Worm (Caenorhabditis elegans) whole organism, L2 larva: ENCODE data around the gene Y53C12A.3.
A peak's percentile ranks its signal among the peaks of the same experiment; 100 is the strongest.

Experiments
- C34F6.9 ChIP-seq: fragments of 150-350 bp; optimal IDR thresholded peaks from 2 replicates; lab custom pipeline; 2014; ENCODE audit warnings: missing biosample characterization, missing genetic modification characterization
- R02D3.7 ChIP-seq: fragments of 150-350 bp; optimal IDR thresholded peaks from 2 replicates; lab custom pipeline; 2014; ENCODE audit warnings: missing biosample characterization, missing genetic modification characterization
- Y55F3AM.14 ChIP-seq: fragments of 200-800 bp; sonication (Bioruptor generic); optimal IDR thresholded peaks from 2 replicates; lab custom pipeline; 2018; ENCODE audit warnings: mild to moderate bottlenecking, missing genetic modification characterization, missing compliant biosample characterization
- ZK546.5 ChIP-seq: sonication (generic microtip); optimal IDR thresholded peaks from 2 replicates; lab custom pipeline; 2017; ENCODE audit warnings: missing biosample characterization, missing genetic modification characterization
- alr-1 ChIP-seq: fragments of 150-350 bp; optimal IDR thresholded peaks from 2 replicates; lab custom pipeline; 2014; ENCODE audit warnings: missing biosample characterization, missing genetic modification characterization
- aly-2 ChIP-seq: fragments of 150-350 bp; optimal IDR thresholded peaks from 2 replicates; lab custom pipeline; 2014; ENCODE audit warnings: missing biosample characterization, missing genetic modification characterization
- ama-1 ChIP-seq: fragments of 150-350 bp; optimal IDR thresholded peaks from 2 replicates; lab custom pipeline; 2018; ENCODE audit warnings: inconsistent platforms
- blmp-1 ChIP-seq: sonication (generic microtip); optimal IDR thresholded peaks from 2 replicates; lab custom pipeline; 2017; ENCODE audit warnings: missing genetic modification characterization, mild to moderate bottlenecking, missing compliant biosample characterization, antibody characterized with exemption, moderate library complexity; ENCODE audit not compliant: insufficient read depth
- ceh-16 ChIP-seq: fragments of 150-350 bp; optimal IDR thresholded peaks from 2 replicates; lab custom pipeline; 2014; ENCODE audit warnings: missing biosample characterization, missing genetic modification characterization
- ceh-82 ChIP-seq: fragments of 150-350 bp; optimal IDR thresholded peaks from 2 replicates; lab custom pipeline; 2014; ENCODE audit warnings: missing biosample characterization, missing genetic modification characterization
- crh-2 ChIP-seq: sonication (generic microtip); optimal IDR thresholded peaks from 2 replicates; lab custom pipeline; 2017; ENCODE audit warnings: missing biosample characterization, missing genetic modification characterization
- egl-27 ChIP-seq: sonication (generic microtip); optimal IDR thresholded peaks from 3 replicates; lab custom pipeline; 2017; ENCODE audit warnings: missing biosample characterization, missing genetic modification reagents, missing genetic modification characterization
- elt-1 ChIP-seq: fragments of 150-350 bp; optimal IDR thresholded peaks from 2 replicates; lab custom pipeline; 2014; ENCODE audit warnings: missing biosample characterization, missing genetic modification characterization
- elt-3 ChIP-seq: sonication (generic microtip); optimal IDR thresholded peaks from 2 replicates; lab custom pipeline; 2017; ENCODE audit warnings: missing biosample characterization, missing genetic modification characterization
- gmeb-1 ChIP-seq: fragments of 150-350 bp; optimal IDR thresholded peaks from 2 replicates; lab custom pipeline; 2014; ENCODE audit warnings: missing biosample characterization, missing genetic modification characterization
- lin-11 ChIP-seq: fragments of 150-350 bp; sonication (generic microtip); optimal IDR thresholded peaks from 2 replicates; lab custom pipeline; 2014; ENCODE audit warnings: missing biosample characterization, missing genetic modification characterization, inconsistent platforms, mixed read lengths
- lin-13 ChIP-seq: fragments of 150-350 bp; optimal IDR thresholded peaks from 2 replicates; lab custom pipeline; 2014; ENCODE audit warnings: missing biosample characterization, missing genetic modification reagents, missing genetic modification characterization
- lin-39 ChIP-seq: fragments of 150-350 bp; optimal IDR thresholded peaks from 2 replicates; lab custom pipeline; 2014; ENCODE audit warnings: missing biosample characterization, missing genetic modification reagents, missing genetic modification characterization
- lsy-2 ChIP-seq, 2 experiments: fragments of 150-350 bp in 1 of 2; sonication (generic microtip) in 1 of 2; optimal IDR thresholded peaks; 2 replicates each; lab custom pipeline; 2014 to 2017; ENCODE audit warnings: missing biosample characterization in 2 of 2, missing genetic modification characterization in 2 of 2
- mab-5 ChIP-seq: fragments of 150-350 bp; optimal IDR thresholded peaks from 2 replicates; lab custom pipeline; 2014; ENCODE audit warnings: missing biosample characterization, missing genetic modification characterization
- mbf-1 ChIP-seq: sonication (generic microtip); optimal IDR thresholded peaks from 2 replicates; lab custom pipeline; 2017; ENCODE audit warnings: missing biosample characterization, missing genetic modification characterization
- mdl-1 ChIP-seq, 2 experiments: fragments of 150-350 bp in 1 of 2; sonication (generic microtip) in 1 of 2; optimal IDR thresholded peaks; 2 replicates each; lab custom pipeline; 2017; ENCODE audit warnings: missing biosample characterization in 2 of 2, missing genetic modification characterization in 2 of 2
- nhr-10 ChIP-seq: sonication (generic microtip); optimal IDR thresholded peaks from 2 replicates; lab custom pipeline; 2017; ENCODE audit warnings: missing biosample characterization, missing genetic modification characterization
- nhr-12 ChIP-seq: fragments of 150-350 bp; optimal IDR thresholded peaks from 2 replicates; lab custom pipeline; 2014; ENCODE audit warnings: missing biosample characterization, missing genetic modification characterization
- nhr-129 ChIP-seq: fragments of 150-350 bp; optimal IDR thresholded peaks from 2 replicates; lab custom pipeline; 2014; ENCODE audit warnings: missing biosample characterization, missing genetic modification characterization
- nhr-21 ChIP-seq: fragments of 150-350 bp; optimal IDR thresholded peaks from 2 replicates; lab custom pipeline; 2014; ENCODE audit warnings: missing biosample characterization, missing genetic modification characterization
- nhr-23 ChIP-seq: fragments of 150-350 bp; optimal IDR thresholded peaks from 2 replicates; lab custom pipeline; 2014; ENCODE audit warnings: missing biosample characterization, missing genetic modification reagents, missing genetic modification characterization
- nhr-6 ChIP-seq: fragments of 150-350 bp; optimal IDR thresholded peaks from 2 replicates; lab custom pipeline; 2014; ENCODE audit warnings: missing biosample characterization, missing genetic modification characterization
- nhr-77 ChIP-seq: fragments of 150-350 bp; optimal IDR thresholded peaks from 2 replicates; lab custom pipeline; 2014; ENCODE audit warnings: missing biosample characterization, missing genetic modification characterization
- sem-4 ChIP-seq: fragments of 150-350 bp; optimal IDR thresholded peaks from 2 replicates; lab custom pipeline; 2014; ENCODE audit warnings: missing biosample characterization, missing genetic modification reagents, missing genetic modification characterization
- skn-1 ChIP-seq: sonication (generic microtip); optimal IDR thresholded peaks from 2 replicates; lab custom pipeline; 2017; ENCODE audit warnings: missing biosample characterization, missing genetic modification characterization
- sma-3 ChIP-seq: sonication (generic microtip); optimal IDR thresholded peaks from 2 replicates; lab custom pipeline; 2016; ENCODE audit warnings: missing genetic modification reagents, missing genetic modification characterization, missing compliant biosample characterization
- sma-9 ChIP-seq, 2 experiments: fragments of 150-350 bp in 1 of 2; sonication (generic microtip) in 1 of 2; optimal IDR thresholded peaks; 2 replicates each; lab custom pipeline; 2014 to 2016; ENCODE audit warnings: missing genetic modification characterization in 2 of 2, mild to moderate bottlenecking in 1 of 2, missing biosample characterization in 1 of 2, missing compliant biosample characterization in 1 of 2, missing genetic modification reagents in 1 of 2, moderate library complexity in 1 of 2
- snpc-4 ChIP-seq: fragments of 150-350 bp; optimal IDR thresholded peaks from 2 replicates; lab custom pipeline; 2014; ENCODE audit warnings: missing biosample characterization, missing genetic modification characterization
- unc-55 ChIP-seq: fragments of 150-350 bp; sonication (generic microtip); optimal IDR thresholded peaks from 3 replicates; lab custom pipeline; 2014; ENCODE audit warnings: missing biosample characterization, missing genetic modification reagents, missing genetic modification characterization
- unc-62 ChIP-seq: fragments of 150-350 bp; optimal IDR thresholded peaks from 2 replicates; lab custom pipeline; 2014; ENCODE audit warnings: missing biosample characterization, missing genetic modification reagents, missing genetic modification characterization
- zag-1 ChIP-seq: fragments of 150-350 bp; optimal IDR thresholded peaks from 2 replicates; lab custom pipeline; 2014; ENCODE audit warnings: missing biosample characterization, missing genetic modification characterization
- ztf-1 ChIP-seq: fragments of 200-800 bp; sonication (Bioruptor generic); conservative IDR thresholded peaks from 2 replicates; pipeline ENCODE4 v1.3.6; 2022; ENCODE audit warnings: missing genetic modification characterization, missing compliant biosample characterization
- ztf-4 ChIP-seq: fragments of 150-350 bp; optimal IDR thresholded peaks from 2 replicates; lab custom pipeline; 2014; ENCODE audit warnings: missing biosample characterization, missing genetic modification characterization

Gene Y53C12A.3

ce11 chrII:9703601-9704000 lies 2.4 kb downstream of the Y53C12A.3 start, which contains the start of gene mop-25.2:
TSS of gene mop-25.2 (minus strand) at chrII:9703701.
- TF ChIP-seq lsy-2 (tag; optimal IDR thresholded peaks at IDR 0.05; lab: Kevin White, UChicago) (no peak), blmp-1 (tag; lab: Kevin White, UChicago) (no peak), nhr-6 (no peak), lin-13 (GFP tag; lab: Kevin White, UChicago) (no peak), R02D3.7 (no peak), unc-62 (GFP tag; lab: Kevin White, UChicago) (no peak), unc-55 (GFP tag; lab: Kevin White, UChicago) (no peak), gmeb-1 (no peak), ztf-4 (no peak), nhr-10 (tag; lab: Kevin White, UChicago) (no peak), sma-3 (GFP tag; lab: Kevin White, UChicago) (no peak), C34F6.9 (tag; lab: Kevin White, UChicago) (no peak), mab-5 (tag; lab: Kevin White, UChicago) (no peak)

ce11 chrII:9700363-9700762 lies 5.7 kb downstream of the Y53C12A.3 start, which contains the start of the genes Y53C12A.8 and Y53C12A.7:
TSS of gene Y53C12A.8 (minus strand) at chrII:9700463.
TSS of gene Y53C12A.7 (plus strand) at chrII:9700543.
- TF ChIP-seq nhr-6: no peak
- no peak for TF ChIP-seq snpc-4 (tag; lab: Kevin White, UChicago)
- no peak for TF ChIP-seq nhr-12
- no peak for TF ChIP-seq mab-5 (tag; lab: Kevin White, UChicago)
- no peak for TF ChIP-seq elt-1 (tag; lab: Kevin White, UChicago)
- TF ChIP-seq ztf-1 (GFP tag; lab: Robert Waterston, UW): no peak
- no peak for TF ChIP-seq unc-62 (GFP tag; lab: Kevin White, UChicago)
- no peak for TF ChIP-seq ama-1
- TF ChIP-seq lin-11 (tag; lab: Kevin White, UChicago): no peak
- TF ChIP-seq Y55F3AM.14: no peak
- TF ChIP-seq egl-27 (tag; lab: Kevin White, UChicago): no peak
- TF ChIP-seq nhr-23: no peak
- TF ChIP-seq nhr-129 (tag; lab: Kevin White, UChicago): no peak
- TF ChIP-seq, all 48 proteins: peak for 0

ce11 chrII:9695942-9696341 lies 10.1 kb downstream of the Y53C12A.3 start:
- TF ChIP-seq zag-1 (tag; lab: Kevin White, UChicago) (peak; percentile 7), ceh-16 (no peak), lsy-2 (tag; optimal IDR thresholded peaks at IDR 0.05; lab: Kevin White, UChicago) (peak in 1 of 2 experiments; percentile 30), ZK546.5 (no peak), nhr-77 (tag; lab: Kevin White, UChicago) (no peak), sma-9 (GFP tag; optimal IDR thresholded peaks at IDR 0.05; lab: Kevin White, UChicago) (peak; percentile 15), sma-9 (tag; optimal IDR thresholded peaks at IDR 0.05; lab: Kevin White, UChicago) (no peak)

- TF ChIP-seq crh-2 (tag; lab: Kevin White, UChicago) (no peak), skn-1 (tag; lab: Kevin White, UChicago) (no peak), sma-9 (GFP tag; optimal IDR thresholded peaks at IDR 0.05; lab: Kevin White, UChicago) (no peak), sma-9 (tag; optimal IDR thresholded peaks at IDR 0.05; lab: Kevin White, UChicago) (no peak)
Measured at ce11 chrII:9691839-9692238, 14.2 kb downstream of the Y53C12A.3 start, which contains the start of gene nlp-11. TSS of gene nlp-11 (minus strand) at chrII:9691939.

- TF ChIP-seq mbf-1 (tag; lab: Kevin White, UChicago): no peak
- TF ChIP-seq nhr-6: no peak
- TF ChIP-seq ceh-82: no peak
- no peak for TF ChIP-seq nhr-12
- TF ChIP-seq Y55F3AM.14: no peak
- no peak for TF ChIP-seq ceh-16
- no peak for TF ChIP-seq alr-1
- no peak for TF ChIP-seq lin-39
- no peak for TF ChIP-seq nhr-21 (tag; lab: Kevin White, UChicago)
- TF ChIP-seq lsy-2 (tag; optimal IDR thresholded peaks at IDR 0.05; lab: Kevin White, UChicago): peak in 1 of 2 experiments; percentile 10
- no peak for TF ChIP-seq mdl-1 (tag; optimal IDR thresholded peaks at IDR 0.05; lab: Kevin White, UChicago)
- TF ChIP-seq elt-3 (tag; lab: Kevin White, UChicago): no peak
- no peak for TF ChIP-seq ztf-4
- peak; percentile 48 for TF ChIP-seq crh-2 (tag; lab: Kevin White, UChicago)
- TF ChIP-seq zag-1 (tag; lab: Kevin White, UChicago): no peak
- TF ChIP-seq nhr-129 (tag; lab: Kevin White, UChicago): no peak
- peak; percentile 33 for TF ChIP-seq egl-27 (tag; lab: Kevin White, UChicago)
- no peak for TF ChIP-seq R02D3.7
- TF ChIP-seq sem-4 (tag; lab: Kevin White, UChicago): no peak
- no peak for TF ChIP-seq aly-2 (tag; lab: Kevin White, UChicago)
- TF ChIP-seq sma-9 (GFP tag; optimal IDR thresholded peaks at IDR 0.05; lab: Kevin White, UChicago): peak; percentile 9
- TF ChIP-seq sma-9 (tag; optimal IDR thresholded peaks at IDR 0.05; lab: Kevin White, UChicago): no peak
- TF ChIP-seq elt-1 (tag; lab: Kevin White, UChicago): no peak
- TF ChIP-seq C34F6.9 (tag; lab: Kevin White, UChicago): peak; percentile 21
- TF ChIP-seq, all 48 proteins: peak for 5
Measured at ce11 chrII:9690067-9690632, 15.9 kb downstream of the Y53C12A.3 start.
